Worm (Caenorhabditis elegans): ENCODE results near the gene K11D12.11.

DNA sequence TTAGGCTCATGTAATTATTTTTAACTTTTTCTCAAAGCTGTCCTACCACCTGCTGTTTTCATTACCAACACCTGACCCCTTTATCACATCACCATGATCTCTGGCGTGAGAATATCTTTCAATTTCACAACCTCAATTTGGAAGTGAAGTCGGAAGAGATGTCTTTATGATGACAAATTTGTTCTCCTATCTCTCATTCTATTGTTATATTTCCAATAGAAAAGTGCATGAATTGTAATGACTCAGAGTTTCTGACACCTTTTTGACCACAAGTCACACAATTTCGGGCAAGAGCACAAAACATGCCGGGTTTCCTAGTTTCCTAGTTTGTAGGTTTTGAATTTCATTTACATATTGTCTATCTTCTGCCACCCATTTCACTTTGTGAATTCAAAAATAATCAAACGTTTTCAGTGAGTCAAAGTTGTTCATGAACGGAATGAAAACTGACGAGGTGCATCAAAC lies 20.6 kb downstream of the K11D12.11 start, which contains the start of gene srr-4:
- no peak for TF ChIP-seq nhr-12 (tag; optimal IDR thresholded peaks at IDR 0.05)
- TF ChIP-seq blmp-1 (tag; optimal IDR thresholded peaks at IDR 0.05), result no peak
- no peak for TF ChIP-seq lin-13 (tag; optimal IDR thresholded peaks at IDR 0.05)
- TF ChIP-seq snpc-4 (tag; optimal IDR thresholded peaks at IDR 0.05), result no peak
- no peak for TF ChIP-seq ces-1 (GFP tag; optimal IDR thresholded peaks at IDR 0.05)
- TF ChIP-seq bed-3 (GFP tag; optimal IDR thresholded peaks at IDR 0.05), result no peak
- no peak for TF ChIP-seq nhr-76 (tag; optimal IDR thresholded peaks at IDR 0.05)
- TF ChIP-seq sptf-1 (tag; optimal IDR thresholded peaks at IDR 0.05), result no peak
- no peak for TF ChIP-seq nhr-237 (tag; optimal IDR thresholded peaks at IDR 0.05)
- TF ChIP-seq mab-5 (tag; optimal IDR thresholded peaks at IDR 0.05), result no peak
- TF ChIP-seq unc-39 (tag; optimal IDR thresholded peaks at IDR 0.05), result no peak
- no peak for TF ChIP-seq ceh-83 (GFP tag; optimal IDR thresholded peaks at IDR 0.05)
